Fruit fly (Drosophila melanogaster) whole organism, pupa: ENCODE results near the gene Srg1.

Experiments used
- CG12605 ChIP-seq: fragments of 200-800 bp; sonication (Bioruptor generic); IDR thresholded peaks from 2 replicates; pipeline ENCODE4 v1.3.6; 2022; ENCODE audit warnings: missing biosample characterization, missing genetic modification characterization
- CG17806 ChIP-seq: fragments of 200-800 bp; sonication (Bioruptor generic); optimal IDR thresholded peaks from 2 replicates; lab custom pipeline; 2018; ENCODE audit warnings: missing biosample characterization, mild to moderate bottlenecking, missing genetic modification characterization, moderate library complexity
- CG32121 ChIP-seq: fragments of 200-800 bp; sonication (Bioruptor generic); IDR thresholded peaks from 2 replicates; pipeline ENCODE4 v1.3.6; 2022; ENCODE audit warnings: missing biosample characterization, missing genetic modification characterization
- Ets98B ChIP-seq: fragments of 200-800 bp; sonication (Bioruptor generic); IDR thresholded peaks from 2 replicates; pipeline ENCODE4 v1.3.6; 2022; ENCODE audit warnings: missing biosample characterization, missing genetic modification characterization

- TF ChIP-seq CG12605, result peak; percentile 45; the same call in 1 of the 2 replicates
- peak; percentile 25; the same call in 1 of the 2 replicates for TF ChIP-seq Ets98B (GFP tag; lab: Robert Waterston, UW)
- TF ChIP-seq CG17806 (tag; lab: Kevin White, UChicago), result no peak
- TF ChIP-seq CG32121 (GFP tag; lab: Robert Waterston, UW), result peak; percentile 64
Observed at dm6 chr3R:24906648-24907047, 42.1 kb upstream of the Srg1 start.
